Fruit fly (Drosophila melanogaster) whole organism, embryonic: ENCODE results near the gene Rpp30.

Experiments used
- B-H1 ChIP-seq: fragments of 200-800 bp; sonication (Bioruptor generic); IDR thresholded peaks from 3 replicates; pipeline ENCODE4 v1.3.6; 2022; ENCODE audit warnings: missing biosample characterization, missing genetic modification characterization
- BEAF-32 ChIP-seq: fragments of 200-800 bp; sonication (Bioruptor generic); optimal IDR thresholded peaks from 3 replicates; lab custom pipeline; 2017; ENCODE audit warnings: missing biosample characterization, missing genetic modification characterization, mild to moderate bottlenecking, moderate library complexity, missing genetic modification reagents
- Bgb ChIP-seq: fragments of 200-800 bp; sonication (Bioruptor generic); IDR thresholded peaks from 2 replicates; pipeline ENCODE4 v1.3.6; 2022; ENCODE audit warnings: missing biosample characterization, missing genetic modification characterization; ENCODE audit not compliant: partially characterized antibody
- BtbVII ChIP-seq: fragments of 200-800 bp; sonication (Bioruptor generic); optimal IDR thresholded peaks from 3 replicates; lab custom pipeline; 2017; ENCODE audit warnings: missing biosample characterization, mild to moderate bottlenecking, missing genetic modification characterization
- Bteb2 ChIP-seq: fragments of 200-800 bp; sonication (Bioruptor generic); optimal IDR thresholded peaks from 2 replicates; lab custom pipeline; 2016; ENCODE audit warnings: missing biosample characterization, missing genetic modification characterization
- CG10147 ChIP-seq: fragments of 200-800 bp; sonication (Bioruptor generic); optimal IDR thresholded peaks from 2 replicates; lab custom pipeline; 2019; ENCODE audit warnings: missing biosample characterization, mild to moderate bottlenecking, missing genetic modification characterization, moderate library complexity
- CG10321 ChIP-seq: fragments of 200-800 bp; sonication (Bioruptor generic); IDR thresholded peaks from 2 replicates; pipeline ENCODE4 v1.3.6; 2022; ENCODE audit warnings: missing biosample characterization, missing genetic modification characterization
- CG11696 ChIP-seq: fragments of 200-800 bp; sonication (Bioruptor generic); IDR thresholded peaks from 2 replicates; pipeline ENCODE4 v1.3.6; 2022; ENCODE audit warnings: missing biosample characterization, missing genetic modification characterization
- CG11723 ChIP-seq: fragments of 200-800 bp; sonication (Bioruptor generic); optimal IDR thresholded peaks from 2 replicates; lab custom pipeline; 2017; ENCODE audit warnings: missing biosample characterization, mild to moderate bottlenecking, missing genetic modification characterization
- CG1233 ChIP-seq: fragments of 200-800 bp; sonication (Bioruptor generic); optimal IDR thresholded peaks from 4 replicates; lab custom pipeline; 2018; ENCODE audit warnings: missing biosample characterization, mild to moderate bottlenecking, missing genetic modification characterization
- CG13296 ChIP-seq: fragments of 200-800 bp; sonication (Bioruptor generic); optimal IDR thresholded peaks from 3 replicates; lab custom pipeline; 2018; ENCODE audit warnings: missing biosample characterization, mild to moderate bottlenecking, missing genetic modification characterization
- CG14710 ChIP-seq: fragments of 200-800 bp; sonication (Bioruptor generic); optimal IDR thresholded peaks from 3 replicates; lab custom pipeline; 2019; ENCODE audit warnings: missing biosample characterization, mild to moderate bottlenecking, missing genetic modification characterization, moderate library complexity
- CG1603 ChIP-seq: fragments of 200-800 bp; sonication (Bioruptor generic); optimal IDR thresholded peaks from 2 replicates; lab custom pipeline; 2019; ENCODE audit warnings: missing biosample characterization, mild to moderate bottlenecking, missing genetic modification characterization, moderate library complexity
- CG1647 ChIP-seq: fragments of 200-800 bp; sonication (Bioruptor generic); optimal IDR thresholded peaks from 3 replicates; lab custom pipeline; 2016; ENCODE audit warnings: missing biosample characterization, missing genetic modification characterization
- CG17361 ChIP-seq: fragments of 200-800 bp; sonication (Bioruptor generic); IDR thresholded peaks from 3 replicates; pipeline ENCODE4 v1.3.6; 2022; ENCODE audit warnings: missing biosample characterization, missing genetic modification characterization
- CG17568 ChIP-seq: fragments of 200-800 bp; sonication (Bioruptor generic); optimal IDR thresholded peaks from 2 replicates; lab custom pipeline; 2018; ENCODE audit warnings: missing biosample characterization, mild to moderate bottlenecking, missing genetic modification characterization, moderate library complexity
- CG17829 ChIP-seq: fragments of 200-800 bp; optimal IDR thresholded peaks from 2 replicates; lab custom pipeline; 2019; ENCODE audit warnings: missing biosample characterization, mild to moderate bottlenecking, missing genetic modification characterization, moderate library complexity
- CG1832 ChIP-seq: fragments of 200-800 bp; sonication (Bioruptor generic); optimal IDR thresholded peaks from 2 replicates; lab custom pipeline; 2017; ENCODE audit warnings: missing biosample characterization, mild to moderate bottlenecking, missing genetic modification characterization, inconsistent platforms
- CG2116 ChIP-seq: fragments of 200-800 bp; sonication (Bioruptor generic); optimal IDR thresholded peaks from 3 replicates; lab custom pipeline; 2018; ENCODE audit warnings: missing biosample characterization, mild to moderate bottlenecking, missing genetic modification characterization
- CG2129 ChIP-seq: fragments of 200-800 bp; sonication (Bioruptor generic); IDR thresholded peaks from 2 replicates; pipeline ENCODE4 v1.3.6; 2022; ENCODE audit warnings: missing biosample characterization, missing genetic modification characterization; ENCODE audit not compliant: partially characterized antibody
- CG42726 ChIP-seq: fragments of 200-800 bp; sonication (Bioruptor generic); IDR thresholded peaks from 2 replicates; pipeline ENCODE4 v1.3.6; 2022; ENCODE audit warnings: missing biosample characterization, missing genetic modification characterization; ENCODE audit not compliant: partially characterized antibody
- CG4617 ChIP-seq: fragments of 200-800 bp; sonication (Bioruptor generic); optimal IDR thresholded peaks from 3 replicates; lab custom pipeline; 2016; ENCODE audit warnings: missing biosample characterization, missing genetic modification characterization, borderline replicate concordance
- CG4854 ChIP-seq: fragments of 200-800 bp; sonication (Bioruptor generic); optimal IDR thresholded peaks from 2 replicates; lab custom pipeline; 2016; ENCODE audit warnings: missing biosample characterization, missing genetic modification characterization, inconsistent platforms
- CG5953 ChIP-seq: fragments of 200-800 bp; sonication (Bioruptor generic); IDR thresholded peaks from 2 replicates; pipeline ENCODE4 v1.3.6; 2022; ENCODE audit warnings: missing biosample characterization, missing genetic modification characterization
- CG6254 ChIP-seq: fragments of 200-800 bp; sonication (Bioruptor generic); optimal IDR thresholded peaks from 3 replicates; lab custom pipeline; 2017; ENCODE audit warnings: mild to moderate bottlenecking, missing biosample characterization, missing genetic modification reagents, missing genetic modification characterization
- CG8944 ChIP-seq: fragments of 200-800 bp; sonication (Bioruptor generic); optimal IDR thresholded peaks from 3 replicates; lab custom pipeline; 2016; ENCODE audit warnings: missing biosample characterization, missing genetic modification characterization
- CG9727 ChIP-seq: fragments of 200-800 bp; sonication (Bioruptor generic); optimal IDR thresholded peaks from 3 replicates; lab custom pipeline; 2017; ENCODE audit warnings: missing biosample characterization, mild to moderate bottlenecking, missing genetic modification characterization
- CG9932 ChIP-seq: fragments of 200-800 bp; sonication (Bioruptor generic); IDR thresholded peaks from 2 replicates; pipeline ENCODE4 v1.3.6; 2022; ENCODE audit warnings: missing biosample characterization, missing genetic modification characterization
- CoRest ChIP-seq: fragments of 200-800 bp; sonication (Bioruptor generic); optimal IDR thresholded peaks from 3 replicates; lab custom pipeline; 2018; ENCODE audit warnings: missing biosample characterization, mild to moderate bottlenecking, missing genetic modification characterization, moderate library complexity
- Doc2 ChIP-seq: fragments of 200-800 bp; sonication (Bioruptor generic); IDR thresholded peaks from 2 replicates; pipeline ENCODE4 v1.3.6; 2022; ENCODE audit warnings: missing biosample characterization, missing genetic modification characterization
- Dref ChIP-seq: fragments of 200-800 bp; sonication (Bioruptor generic); IDR thresholded peaks from 2 replicates; pipeline ENCODE4 v1.3.6; 2022; ENCODE audit warnings: missing biosample characterization, missing genetic modification characterization
- Fer1 ChIP-seq: fragments of 200-800 bp; sonication (Bioruptor generic); optimal IDR thresholded peaks from 2 replicates; lab custom pipeline; 2017; ENCODE audit warnings: missing biosample characterization, mild to moderate bottlenecking, missing genetic modification characterization
- Hmr ChIP-seq: fragments of 200-800 bp; sonication (Bioruptor generic); optimal IDR thresholded peaks from 3 replicates; lab custom pipeline; 2017; ENCODE audit warnings: mild to moderate bottlenecking, missing biosample characterization, missing genetic modification reagents, missing genetic modification characterization
- Pdp1 ChIP-seq, 2 experiments: fragments of 200-800 bp; sonication (Bioruptor generic); optimal IDR thresholded peaks; 3 replicates each; lab custom pipeline; 2016; ENCODE audit warnings: missing biosample characterization in 2 of 2, missing genetic modification characterization in 2 of 2, mild to moderate bottlenecking in 1 of 2, moderate library complexity in 1 of 2
- amos ChIP-seq: fragments of 200-800 bp; sonication (Bioruptor generic); IDR thresholded peaks from 2 replicates; pipeline ENCODE4 v1.3.6; 2022; ENCODE audit warnings: missing biosample characterization, missing genetic modification characterization; ENCODE audit not compliant: partially characterized antibody
- ase ChIP-seq: fragments of 200-800 bp; sonication (Bioruptor generic); IDR thresholded peaks from 3 replicates; pipeline ENCODE4 v1.3.6; 2022; ENCODE audit warnings: missing biosample characterization, missing genetic modification characterization
- bsh ChIP-seq, 2 experiments: fragments of 200-800 bp; sonication (Bioruptor generic); optimal IDR thresholded peaks; 2 replicates each; lab custom pipeline; 2017 to 2018; ENCODE audit warnings: mild to moderate bottlenecking in 2 of 2, missing biosample characterization in 2 of 2, missing genetic modification characterization in 2 of 2, moderate library complexity in 1 of 2
- ci ChIP-seq: fragments of 200-800 bp; sonication (Bioruptor generic); IDR thresholded peaks from 3 replicates; pipeline ENCODE4 v1.3.6; 2022; ENCODE audit warnings: missing biosample characterization, missing genetic modification characterization
- crc ChIP-seq: fragments of 200-800 bp; sonication (Bioruptor generic); optimal IDR thresholded peaks from 2 replicates; lab custom pipeline; 2016; ENCODE audit warnings: missing biosample characterization, missing genetic modification characterization
- dan ChIP-seq: fragments of 200-800 bp; sonication (Bioruptor generic); IDR thresholded peaks from 2 replicates; pipeline ENCODE4 v1.3.6; 2022; ENCODE audit warnings: missing biosample characterization, missing genetic modification characterization
- dati ChIP-seq: fragments of 200-800 bp; sonication (Bioruptor generic); IDR thresholded peaks from 2 replicates; pipeline ENCODE4 v1.3.6; 2022; ENCODE audit warnings: missing biosample characterization, missing genetic modification characterization
- gcm ChIP-seq: fragments of 200-800 bp; sonication (Bioruptor generic); optimal IDR thresholded peaks from 2 replicates; lab custom pipeline; 2019; ENCODE audit warnings: missing biosample characterization, mild to moderate bottlenecking, missing genetic modification characterization, moderate library complexity
- grn ChIP-seq: fragments of 200-800 bp; sonication (Bioruptor generic); optimal IDR thresholded peaks from 3 replicates; lab custom pipeline; 2017; ENCODE audit warnings: missing biosample characterization, missing genetic modification characterization
- pros ChIP-seq: fragments of 200-800 bp; sonication (Bioruptor generic); optimal IDR thresholded peaks from 3 replicates; lab custom pipeline; 2019; ENCODE audit warnings: missing biosample characterization, mild to moderate bottlenecking, missing genetic modification characterization, moderate library complexity
- sd ChIP-seq: fragments of 200-800 bp; sonication (Bioruptor generic); optimal IDR thresholded peaks from 3 replicates; lab custom pipeline; 2018; ENCODE audit warnings: missing biosample characterization, mild to moderate bottlenecking, missing genetic modification characterization, moderate library complexity
- sens ChIP-seq: fragments of 200-800 bp; sonication (Bioruptor generic); peaks from one replicate; lab custom pipeline; 2016; ENCODE audit warnings: missing biosample characterization, missing genetic modification characterization
- seq ChIP-seq: fragments of 200-800 bp; sonication (Bioruptor generic); IDR thresholded peaks from 2 replicates; pipeline ENCODE4 v1.3.6; 2022; ENCODE audit warnings: missing biosample characterization, missing genetic modification characterization
- vvl ChIP-seq: fragments of 200-800 bp; sonication (Bioruptor generic); IDR thresholded peaks from 2 replicates; pipeline ENCODE4 v1.3.6; 2022; ENCODE audit warnings: missing biosample characterization, missing genetic modification characterization

The Rpp30 gene

DNA sequence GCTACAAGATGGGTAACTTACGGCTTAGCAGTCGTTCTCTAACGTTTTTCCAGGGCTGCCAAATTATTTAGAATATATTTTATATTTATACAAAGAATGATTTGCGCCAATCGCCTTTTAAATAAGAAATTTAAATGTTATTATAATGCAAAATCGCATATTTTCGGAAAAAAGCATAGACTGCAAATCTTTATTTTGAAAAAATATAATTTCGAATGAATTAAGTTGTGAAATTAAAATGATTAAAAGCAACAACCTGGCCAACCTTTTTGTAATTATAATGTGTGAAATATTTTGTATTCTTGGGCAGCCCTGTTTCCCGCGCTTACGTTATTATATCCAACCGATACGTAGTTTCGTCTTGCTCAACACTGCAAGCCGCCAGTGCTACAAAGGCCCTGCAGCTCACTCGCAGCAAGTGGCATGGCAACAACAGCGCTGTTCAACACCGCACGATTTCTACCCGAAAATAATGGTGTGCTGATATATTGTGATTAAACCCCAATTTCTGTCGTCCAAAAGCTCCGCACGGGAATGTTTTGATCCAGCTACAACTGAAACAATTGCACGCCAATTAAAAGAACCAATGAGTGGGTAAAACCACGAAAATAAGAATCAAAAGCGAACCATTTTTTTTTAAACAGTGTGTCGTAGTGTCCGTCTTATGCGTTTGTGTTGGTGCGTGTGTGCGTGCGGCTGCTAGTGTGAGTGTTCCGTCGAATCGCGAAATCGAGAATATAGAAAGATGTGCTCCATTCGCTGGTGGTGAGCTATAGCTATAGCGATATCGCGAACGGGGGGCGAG, 45.5 kb upstream of the Rpp30 start, which contains the start of gene Pi3K21B (continued):
- TF ChIP-seq CG1233 (GFP tag; lab: Kevin White, UChicago) (peak; percentile 88), CG6254 (GFP tag; lab: Kevin White, UChicago) (peak; percentile 77), CG42726 (0 out of 2 replicates have a peak, but pooled peaks have one; percentile 39), CoRest (peak; percentile 95), CG17568 (GFP tag; lab: Kevin White, UChicago) (peak; percentile 2), dan (no peak), gcm (GFP tag; lab: Kevin White, UChicago) (peak; percentile 74), sd (peak; percentile 70), sens (GFP tag; lab: Kevin White, UChicago) (peak; percentile 96), CG9932 (GFP tag; lab: Robert Waterston, UW) (peak; percentile 97), Hmr (peak; percentile 93), CG9727 (GFP tag; lab: Kevin White, UChicago) (peak; percentile 87), B-H1 (GFP tag; lab: Robert Waterston, UW) (peak; percentile 74), CG10321 (GFP tag; lab: Robert Waterston, UW) (peak; percentile 20; the same call in 1 of the 2 replicates), CG14710 (peak; percentile 95), CG4617 (peak; percentile 97), Bteb2 (GFP tag; lab: Kevin White, UChicago) (peak; percentile 83), CG1832 (GFP tag; lab: Kevin White, UChicago) (no peak), ci (peak; percentile 91), dati (0 out of 2 replicates have a peak, but pooled peaks have one; percentile 13), ase (GFP tag; lab: Robert Waterston, UW) (peak; percentile 76), crc (peak; percentile 77), BtbVII (GFP tag; lab: Kevin White, UChicago) (peak; percentile 73), CG5953 (peak; percentile 82), Fer1 (GFP tag; lab: Kevin White, UChicago) (peak; percentile 86), CG4854 (GFP tag; lab: Kevin White, UChicago) (peak; percentile 81), Pdp1 (GFP tag; optimal IDR thresholded peaks at IDR 0.05; lab: Kevin White, UChicago) (peak; percentile 85 to 90), CG1647 (GFP tag; lab: Kevin White, UChicago) (peak; percentile 95), CG2116 (GFP tag; lab: Kevin White, UChicago) (peak; percentile 81), Bgb (GFP tag; lab: Robert Waterston, UW) (peak; percentile 26; the same call in 1 of the 2 replicates), CG11723 (peak; percentile 80), CG13296 (GFP tag; lab: Kevin White, UChicago) (peak; percentile 84), BEAF-32 (GFP tag; lab: Kevin White, UChicago) (peak; percentile 49), pros (GFP tag; lab: Kevin White, UChicago) (peak; percentile 36), CG11696 (GFP tag; lab: Robert Waterston, UW) (no peak), bsh (GFP tag; optimal IDR thresholded peaks at IDR 0.05; lab: Kevin White, UChicago) (peak; percentile 49 to 84), CG17361 (GFP tag; lab: Robert Waterston, UW) (peak; percentile 94), CG1603 (peak; percentile 85), vvl (GFP tag; lab: Robert Waterston, UW) (peak; percentile 91), seq (GFP tag; lab: Robert Waterston, UW) (peak; percentile 70), CG17829 (tag; lab: Kevin White, UChicago) (peak; percentile 89), CG10147 (GFP tag; lab: Kevin White, UChicago) (peak; percentile 88), amos (GFP tag; lab: Robert Waterston, UW) (no peak; the same call in 1 of the 2 replicates), CG8944 (GFP tag; lab: Kevin White, UChicago) (peak; percentile 93), Doc2 (GFP tag; lab: Robert Waterston, UW) (no peak), grn (GFP tag; lab: Kevin White, UChicago) (peak; percentile 56), Dref (GFP tag; lab: Robert Waterston, UW) (peak; percentile 43), CG2129 (GFP tag; lab: Robert Waterston, UW) (no peak)
